Fruit fly (Drosophila melanogaster): ENCODE results near the gene Cpr64Ac.

The Cpr64Ac gene

DNA sequence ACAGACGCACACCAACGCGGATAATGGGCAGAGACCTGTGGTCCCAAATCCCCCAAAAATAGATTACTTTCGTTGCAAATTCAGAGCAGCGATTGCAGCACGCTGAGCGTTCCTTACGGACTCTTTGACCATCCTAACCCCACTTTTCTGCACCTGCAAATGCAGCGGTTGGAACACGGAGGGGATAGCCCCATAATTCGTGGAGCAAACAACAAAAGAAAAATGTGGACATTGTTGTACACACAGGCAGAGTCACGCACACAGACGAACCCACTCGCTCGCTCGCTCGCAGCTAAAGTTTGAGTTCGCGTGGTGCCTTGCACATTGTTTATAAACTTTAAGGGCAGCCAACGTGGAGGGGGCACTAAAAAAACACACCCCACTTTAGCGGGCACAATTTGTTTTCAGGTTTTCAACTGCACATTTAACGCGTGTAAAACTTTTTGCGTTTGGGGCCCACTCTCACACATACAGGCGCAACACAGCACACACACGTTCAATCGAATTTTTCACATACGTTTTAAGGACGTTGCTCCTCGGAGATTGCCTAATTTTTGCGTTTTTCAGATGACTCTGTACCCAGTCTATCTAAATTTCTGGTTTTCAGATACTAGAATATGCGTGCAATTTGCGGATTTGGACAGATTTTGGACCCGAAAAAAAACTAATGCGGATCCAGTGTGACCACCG, 41.0 kb upstream of the Cpr64Ac start (continued):
- no peak for TF ChIP-seq CG7928 (GFP tag; optimal IDR thresholded peaks at IDR 0.05)
- TF ChIP-seq CG6813 (GFP tag; optimal IDR thresholded peaks at IDR 0.05): no peak
- TF ChIP-seq CG7372 (GFP tag; IDR thresholded peaks at IDR 0.05): no peak
- TF ChIP-seq NK7.1 (GFP tag; optimal IDR thresholded peaks at IDR 0.05): no peak
- no peak for TF ChIP-seq ken (GFP tag; IDR thresholded peaks at IDR 0.05)
- no peak for TF ChIP-seq pb (GFP tag; optimal IDR thresholded peaks at IDR 0.05)
- no peak for TF ChIP-seq jing (GFP tag; optimal IDR thresholded peaks at IDR 0.05)
- TF ChIP-seq repo (GFP tag; optimal IDR thresholded peaks at IDR 0.05): no peak
- TF ChIP-seq H2.0 (GFP tag; IDR thresholded peaks at IDR 0.05): no peak
- TF ChIP-seq fd3F (GFP tag; optimal IDR thresholded peaks at IDR 0.05): no peak
- no peak for TF ChIP-seq Vsx1 (GFP tag; optimal IDR thresholded peaks at IDR 0.05)
- no peak for TF ChIP-seq Doc2 (GFP tag; IDR thresholded peaks at IDR 0.05)
- no peak for TF ChIP-seq BtbVII (GFP tag; optimal IDR thresholded peaks at IDR 0.05)
- no peak; the same call in 2 of the 3 replicates for TF ChIP-seq CG16813 (GFP tag; IDR thresholded peaks at IDR 0.05; ENCODE audit: partially characterized antibody)
- TF ChIP-seq CG6683 (GFP tag; optimal IDR thresholded peaks at IDR 0.05): no peak
- no peak for TF ChIP-seq Hmr (GFP tag; optimal IDR thresholded peaks at IDR 0.05)
- no peak for TF ChIP-seq CG4820 (GFP tag; optimal IDR thresholded peaks at IDR 0.05)
- TF ChIP-seq Eip74EF (GFP tag; optimal IDR thresholded peaks at IDR 0.05): no peak
- TF ChIP-seq CG15479 (GFP tag; optimal IDR thresholded peaks at IDR 0.05): no peak
- TF ChIP-seq scrt (GFP tag; optimal IDR thresholded peaks at IDR 0.05): no peak
- TF ChIP-seq CG9215 (GFP tag; IDR thresholded peaks at IDR 0.05): no peak
- TF ChIP-seq CG9609 (GFP tag; optimal IDR thresholded peaks at IDR 0.05): no peak
- TF ChIP-seq ash1 (GFP tag; optimal IDR thresholded peaks at IDR 0.05): no peak
- 0 out of 3 replicates have a peak, but pooled peaks have one; percentile 20 for TF ChIP-seq CG14860 (GFP tag; IDR thresholded peaks at IDR 0.05; ENCODE audit: partially characterized antibody)
- peak; percentile 13; the same call in 1 of the 2 replicates for TF ChIP-seq chm (GFP tag; IDR thresholded peaks at IDR 0.05)
- TF ChIP-seq maf-S (GFP tag; optimal IDR thresholded peaks at IDR 0.05): no peak
- TF ChIP-seq CG15073 (GFP tag; optimal IDR thresholded peaks at IDR 0.05): no peak
- no peak for TF ChIP-seq CrebB (tag; optimal IDR thresholded peaks at IDR 0.05)
- peak; percentile 20 for TF ChIP-seq Med (GFP tag)
- TF ChIP-seq Rx (GFP tag; IDR thresholded peaks at IDR 0.05): no peak
- TF ChIP-seq fd64A (GFP tag; optimal IDR thresholded peaks at IDR 0.05): no peak
- TF ChIP-seq ap (GFP tag; IDR thresholded peaks at IDR 0.05): no peak
- TF ChIP-seq amos (GFP tag; IDR thresholded peaks at IDR 0.05; ENCODE audit: partially characterized antibody): no peak
- TF ChIP-seq jigr1 (GFP tag; IDR thresholded peaks at IDR 0.05): no peak
- TF ChIP-seq sens-2 (GFP tag; IDR thresholded peaks at IDR 0.05): no peak
- TF ChIP-seq CG2678 (tag; optimal IDR thresholded peaks at IDR 0.05): no peak
- no peak for TF ChIP-seq chif (GFP tag; optimal IDR thresholded peaks at IDR 0.05)
- no peak for TF ChIP-seq ewg (GFP tag; optimal IDR thresholded peaks at IDR 0.05)
- no peak for TF ChIP-seq TFAM (GFP tag; optimal IDR thresholded peaks at IDR 0.05)
- no peak for TF ChIP-seq CG15696 (tag; optimal IDR thresholded peaks at IDR 0.05)
- TF ChIP-seq CG12299 (tag; optimal IDR thresholded peaks at IDR 0.05): no peak
- no peak for TF ChIP-seq rib (GFP tag; IDR thresholded peaks at IDR 0.05)
- no peak for TF ChIP-seq sc (optimal IDR thresholded peaks at IDR 0.05)
- TF ChIP-seq sc (GFP tag; optimal IDR thresholded peaks at IDR 0.05): no peak
- no peak for TF ChIP-seq disco-r (GFP tag; optimal IDR thresholded peaks at IDR 0.05)
- TF ChIP-seq lab (GFP tag; optimal IDR thresholded peaks at IDR 0.05): no peak
- TF ChIP-seq oc (tag; optimal IDR thresholded peaks at IDR 0.05): no peak
- TF ChIP-seq Lpt (GFP tag; optimal IDR thresholded peaks at IDR 0.05): no peak
- peak; percentile 4 for TF ChIP-seq CG5180 (GFP tag; optimal IDR thresholded peaks at IDR 0.05)
- no peak for TF ChIP-seq tna (GFP tag; IDR thresholded peaks at IDR 0.05; ENCODE audit: partially characterized antibody)

All from whole organism, embryonic.